Fruit fly (Drosophila melanogaster): ENCODE measurements around the gene Acsx1R.

The Acsx1R gene

DNA sequence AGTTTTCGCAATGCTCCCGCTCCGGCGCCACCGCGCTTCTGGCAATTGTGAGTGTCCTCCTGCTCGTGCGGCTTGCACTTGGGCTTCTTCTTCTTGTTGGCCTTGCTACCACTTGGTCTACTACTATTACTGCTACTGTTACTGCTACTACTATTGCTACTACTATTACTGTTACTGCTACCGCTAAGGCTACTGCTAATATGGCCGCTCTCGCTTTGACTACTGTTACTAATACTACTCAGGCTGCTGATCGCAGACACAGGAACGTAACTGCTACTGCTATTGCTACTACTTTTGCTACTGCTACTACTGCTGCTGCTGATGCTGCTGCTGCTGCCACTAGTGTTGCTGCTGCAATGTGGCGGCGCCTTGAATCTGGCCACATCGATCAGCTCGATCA lies 19.8 kb upstream of the Acsx1R start:
- TF ChIP-seq CG17801 (GFP tag; optimal IDR thresholded peaks at IDR 0.05; ENCODE audit: partially characterized antibody): no peak

DNA sequence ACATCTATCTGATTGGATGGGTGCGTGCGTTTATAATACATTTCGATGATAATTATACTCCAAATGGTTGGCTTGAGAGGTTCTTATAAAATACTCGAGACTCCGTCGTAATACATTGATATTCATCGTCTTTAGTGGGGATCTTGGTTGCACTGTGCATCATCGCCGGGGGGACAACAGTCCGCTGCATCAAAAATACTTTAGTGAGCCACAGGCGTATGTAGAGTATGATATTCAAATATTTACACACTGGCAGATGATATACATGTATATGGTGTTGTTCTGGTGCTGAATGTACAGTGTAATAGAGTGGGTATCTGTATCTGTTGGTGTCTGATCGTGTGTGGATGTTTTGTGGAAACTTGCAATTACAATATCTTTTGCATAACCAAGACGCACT lies 18.3 kb upstream of the Acsx1R start:
- TF ChIP-seq CG17801 (GFP tag; optimal IDR thresholded peaks at IDR 0.05; ENCODE audit: partially characterized antibody): no peak

DNA sequence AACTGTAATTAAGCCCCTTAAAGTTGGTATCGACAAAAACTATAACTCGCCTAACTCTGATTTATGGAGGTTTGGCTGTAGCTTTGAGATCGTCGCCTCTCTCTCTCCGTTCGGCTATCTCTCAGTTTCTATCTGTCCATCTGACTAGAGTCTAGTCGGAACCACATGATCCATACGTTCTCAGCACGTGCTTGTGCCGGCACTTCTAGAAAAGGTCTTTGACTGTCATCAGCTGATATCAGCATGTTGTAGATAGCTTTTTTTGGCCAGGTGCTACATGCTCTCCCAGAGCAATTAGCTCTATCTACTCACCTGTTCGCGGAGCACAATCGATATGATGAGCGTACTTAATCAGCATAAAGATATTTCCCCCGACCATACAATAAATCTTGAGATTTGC lies 16.6 kb upstream of the Acsx1R start:
- TF ChIP-seq CG17801 (GFP tag; optimal IDR thresholded peaks at IDR 0.05; ENCODE audit: partially characterized antibody): no peak

DNA sequence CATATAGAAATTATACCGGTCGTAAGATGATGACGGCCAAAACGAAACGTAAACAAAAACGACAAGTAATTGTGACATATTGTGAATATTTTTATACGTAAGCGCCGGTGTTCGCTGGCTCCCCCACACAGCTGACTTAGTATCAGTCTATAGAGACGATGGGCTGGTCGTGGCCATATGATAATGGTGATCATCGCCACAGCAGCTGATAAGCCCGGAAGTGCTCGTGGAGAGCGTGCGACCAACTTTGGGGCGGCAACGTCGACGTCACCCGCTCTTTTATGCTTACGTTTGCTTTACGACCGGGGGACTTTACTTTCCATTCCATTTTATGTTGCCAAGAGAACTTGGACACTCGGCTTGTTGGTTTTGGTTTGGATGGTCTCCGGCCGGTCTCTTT lies 15.6 kb upstream of the Acsx1R start:
- no peak for TF ChIP-seq CG17801 (GFP tag; optimal IDR thresholded peaks at IDR 0.05; ENCODE audit: partially characterized antibody)

DNA sequence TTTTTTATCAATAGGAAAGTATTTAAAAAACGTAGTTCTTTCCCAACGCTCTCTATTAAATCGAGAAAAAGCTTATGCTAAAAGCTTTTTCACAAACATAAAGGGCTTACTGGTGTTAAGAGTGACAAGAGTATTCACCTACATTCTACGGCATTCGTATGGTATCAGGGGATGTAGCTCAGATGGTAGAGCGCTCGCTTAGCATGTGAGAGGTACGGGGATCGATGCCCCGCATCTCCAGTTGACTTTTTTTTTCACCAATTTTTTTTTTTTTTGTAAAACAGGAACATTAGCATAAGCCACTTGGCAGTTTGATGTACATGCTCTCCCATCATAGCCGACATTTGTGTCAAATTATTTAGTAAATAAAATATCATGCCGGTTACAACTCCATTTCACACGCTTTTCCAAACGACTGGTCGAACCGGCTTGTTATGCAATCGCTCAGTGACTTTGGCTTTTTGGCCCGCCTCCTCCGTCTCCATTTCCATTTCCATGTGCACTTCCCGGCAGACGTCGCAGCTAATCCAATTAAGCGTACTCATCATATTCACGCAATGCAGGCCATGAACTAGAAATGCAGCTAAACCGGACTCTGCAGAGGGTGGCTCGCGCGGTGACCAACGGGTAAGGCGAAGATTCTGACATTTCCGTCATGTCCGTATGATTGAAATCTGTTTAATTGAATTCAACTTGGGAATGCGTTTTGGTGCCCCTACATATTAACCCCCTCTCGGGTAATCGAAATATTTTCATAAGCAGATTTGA lies 13.9 kb upstream of the Acsx1R start:
- no peak for TF ChIP-seq CG17801 (GFP tag; optimal IDR thresholded peaks at IDR 0.05; ENCODE audit: partially characterized antibody)

DNA sequence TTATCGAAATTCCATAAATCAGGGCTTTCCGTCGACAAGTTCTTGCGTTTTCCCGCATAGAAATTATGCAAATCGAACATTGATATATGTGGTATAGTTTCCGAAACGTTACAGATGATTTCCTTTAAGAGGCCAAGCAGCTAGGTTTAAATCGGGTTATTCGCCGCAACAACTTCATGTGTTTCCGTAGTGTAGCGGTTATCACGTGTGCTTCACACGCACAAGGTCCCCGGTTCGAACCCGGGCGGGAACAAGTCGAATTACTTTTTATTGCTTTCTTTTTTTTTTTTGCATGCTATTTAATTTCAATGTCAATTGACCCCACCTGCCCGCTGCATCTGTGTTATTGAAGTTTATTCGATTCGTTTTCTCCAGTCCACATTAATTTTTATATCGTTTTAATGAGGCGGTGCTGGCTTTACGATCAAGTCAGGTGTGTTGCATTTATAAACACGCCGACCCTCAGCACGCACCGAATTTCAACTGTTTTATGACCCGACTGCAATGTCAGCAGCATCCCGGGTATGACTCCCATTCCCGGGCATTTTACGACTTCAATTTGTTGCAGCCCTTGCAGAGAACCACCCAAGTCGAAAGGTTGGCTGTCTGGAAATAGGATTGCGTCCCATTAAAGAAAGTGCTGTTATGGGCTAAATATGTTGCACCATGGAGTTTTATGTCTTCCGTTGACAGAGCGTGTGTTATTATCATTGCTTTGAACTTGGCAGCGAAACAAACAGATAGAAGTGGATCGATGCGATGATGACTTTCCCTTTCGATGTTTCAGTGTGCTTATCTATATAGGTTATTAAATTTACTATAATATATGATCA lies 13.1 kb upstream of the Acsx1R start:
- no peak for TF ChIP-seq CG17801 (GFP tag; optimal IDR thresholded peaks at IDR 0.05; ENCODE audit: partially characterized antibody)

DNA sequence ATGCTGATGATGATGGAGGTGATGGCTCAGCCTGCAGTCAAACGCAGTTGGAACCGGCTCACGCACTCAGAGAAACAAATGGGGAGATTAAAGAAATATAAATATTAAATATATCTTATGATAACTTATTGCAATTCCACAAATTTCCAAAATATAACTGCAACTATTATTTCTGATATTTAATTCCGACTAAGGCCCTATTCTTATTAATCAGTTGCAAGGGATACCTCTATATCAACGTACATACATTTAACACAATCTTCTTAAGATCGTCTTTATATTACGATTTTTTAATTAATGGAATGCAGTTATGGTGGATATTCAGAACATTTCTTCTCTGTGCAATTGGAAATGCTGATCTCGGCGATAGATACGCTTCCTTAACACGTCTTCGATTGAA lies 11.7 kb upstream of the Acsx1R start:
- TF ChIP-seq CG17801 (GFP tag; optimal IDR thresholded peaks at IDR 0.05; ENCODE audit: partially characterized antibody): no peak

DNA sequence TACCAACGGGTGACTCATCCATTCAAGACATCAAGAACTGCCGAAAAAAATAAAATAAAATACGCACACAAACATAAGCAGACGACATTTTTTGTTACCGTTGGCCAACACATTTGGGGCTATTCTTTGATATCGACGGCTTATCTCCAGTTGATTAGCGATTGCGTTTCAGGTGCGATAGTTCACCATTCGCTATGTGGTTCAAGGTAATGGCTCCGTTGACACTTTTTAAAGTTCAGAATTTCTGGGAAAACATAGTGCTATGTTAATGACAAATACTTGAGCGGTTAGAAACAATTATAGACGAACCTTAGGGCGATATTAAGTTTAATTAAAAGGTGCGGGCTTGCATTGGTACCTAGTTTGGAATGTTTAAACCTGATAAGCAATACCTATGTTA lies 8.4 kb upstream of the Acsx1R start:
- TF ChIP-seq CG17801 (GFP tag; optimal IDR thresholded peaks at IDR 0.05; ENCODE audit: partially characterized antibody): no peak

DNA sequence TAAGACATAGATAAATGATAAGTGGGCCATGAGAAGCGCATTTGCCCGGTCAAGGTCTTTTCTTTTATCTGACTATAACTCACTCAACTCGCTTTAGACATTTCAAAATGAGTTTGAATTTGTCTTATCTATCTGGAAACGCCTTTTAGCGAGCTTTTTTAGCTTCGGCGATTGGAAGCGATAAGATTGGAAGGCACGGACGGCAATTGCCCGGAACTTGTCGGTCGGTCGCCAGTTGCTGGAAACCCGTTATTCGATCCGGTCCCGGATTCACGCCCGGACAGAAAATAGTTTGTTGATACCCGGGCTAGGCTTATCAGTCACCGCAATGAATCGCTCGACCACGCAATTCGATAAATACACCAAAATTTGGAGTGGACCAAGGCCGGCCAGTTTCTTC lies 6.2 kb upstream of the Acsx1R start, which contains the start of gene Acsx4:
TSS of gene Acsx4 (plus strand) at position 233 of the 400 bp plus-strand sequence.
- TF ChIP-seq CG17801 (GFP tag; optimal IDR thresholded peaks at IDR 0.05; ENCODE audit: partially characterized antibody): no peak

DNA sequence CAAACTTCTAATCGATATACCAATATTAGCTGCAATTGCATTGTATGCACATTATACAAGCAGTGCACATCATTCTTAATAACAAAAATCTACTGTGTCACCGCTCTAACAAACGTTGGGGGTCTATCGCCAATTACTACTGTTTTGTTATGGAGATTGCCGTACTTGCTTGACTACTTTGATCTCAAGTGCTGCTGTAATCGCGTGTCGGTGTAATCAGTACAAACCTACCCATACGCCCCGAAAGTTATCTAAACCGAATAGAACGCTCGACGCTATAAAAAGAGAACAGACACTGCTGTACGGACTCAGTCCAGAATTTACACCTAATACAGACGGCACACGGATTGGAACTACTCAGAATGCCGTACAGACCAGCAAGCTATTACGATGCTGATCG lies 3.9 kb upstream of the Acsx1R start, which contains the start of gene Acsx3:
TSS of gene Acsx3 (plus strand) at position 301 of the 400 bp plus-strand sequence.
- no peak for TF ChIP-seq CG17801 (GFP tag; optimal IDR thresholded peaks at IDR 0.05; ENCODE audit: partially characterized antibody)

DNA sequence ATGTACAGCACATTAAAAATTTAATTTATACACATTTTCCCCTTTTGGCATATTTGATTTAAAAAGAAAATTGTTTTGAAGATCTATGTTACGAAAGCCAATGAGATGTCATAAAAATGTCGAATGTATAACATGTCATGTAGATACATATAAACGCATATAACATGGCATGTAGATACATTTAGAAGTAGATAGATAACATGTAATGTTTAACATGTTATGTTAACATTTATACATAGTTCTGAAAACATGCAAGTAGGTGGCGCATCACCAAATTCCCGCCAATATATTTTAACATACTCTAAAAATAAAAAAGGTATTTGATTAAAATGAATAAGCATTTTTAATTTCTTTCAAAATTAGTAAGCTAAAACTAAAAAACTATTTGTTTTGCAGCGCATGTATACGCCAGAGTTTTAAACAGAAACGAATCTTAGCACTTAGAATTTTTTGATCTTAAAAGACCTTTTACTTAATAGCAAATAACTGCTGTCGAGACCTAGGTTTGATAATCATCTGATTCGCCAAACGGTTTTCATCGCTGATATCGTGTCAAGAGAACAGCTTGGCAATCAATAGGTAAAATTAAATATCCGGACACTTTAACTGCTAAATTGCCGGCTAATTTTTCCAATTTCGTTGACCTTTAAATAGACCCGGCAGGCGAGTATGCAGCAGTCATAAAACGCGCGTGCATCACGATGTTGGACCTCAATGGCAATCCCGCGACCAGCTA lies 1.2 kb upstream of the Acsx1R start, which contains the start of gene Acsx2:
TSS of gene Acsx2 (plus strand) at position 686 of the 736 bp plus-strand sequence.
- TF ChIP-seq CG17801 (GFP tag; optimal IDR thresholded peaks at IDR 0.05; ENCODE audit: partially characterized antibody): no peak

DNA sequence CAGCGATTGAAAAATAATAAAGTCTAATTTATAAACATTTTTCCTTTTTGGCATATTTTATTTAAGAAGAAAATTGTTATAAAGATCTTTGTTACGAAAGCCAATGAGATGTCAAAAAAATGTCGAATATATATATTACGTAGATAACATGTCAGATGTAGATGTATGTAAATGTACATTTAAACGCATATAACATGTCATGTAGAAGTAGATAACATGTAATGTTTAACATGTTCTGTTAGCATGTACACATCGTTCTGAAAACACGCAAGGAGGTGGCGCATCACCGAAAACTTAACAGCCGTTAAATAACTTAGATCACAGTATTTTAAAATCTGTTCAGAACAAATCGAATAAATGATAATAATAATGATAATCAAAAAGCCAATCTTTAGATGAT lies 2.9 kb downstream of the Acsx1R start:
- no peak for TF ChIP-seq CG17801 (GFP tag; optimal IDR thresholded peaks at IDR 0.05; ENCODE audit: partially characterized antibody)

DNA sequence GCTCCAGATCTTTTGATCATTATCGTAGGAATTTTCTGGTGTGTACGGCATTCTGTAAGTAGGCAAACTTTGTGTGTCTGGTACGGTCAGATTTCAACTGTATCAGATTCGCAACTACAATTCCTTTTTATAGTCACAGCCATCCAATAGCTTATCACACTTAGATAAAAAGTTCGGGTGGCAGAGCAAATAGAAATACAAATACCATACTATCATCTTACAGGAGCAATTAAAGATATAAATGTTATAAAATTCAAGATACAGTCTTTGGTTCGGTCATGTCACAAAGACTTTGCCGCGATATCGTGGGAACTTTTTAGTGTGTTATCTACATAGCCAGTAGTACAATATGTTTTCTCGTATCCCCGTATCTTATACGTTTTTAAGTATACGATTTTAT lies 4.0 kb downstream of the Acsx1R start, which contains the start of gene Acsx1L:
TSS of gene Acsx1L (minus strand) at position 101 of the 400 bp plus-strand sequence.
- no peak for TF ChIP-seq CG17801 (GFP tag; optimal IDR thresholded peaks at IDR 0.05; ENCODE audit: partially characterized antibody)

DNA sequence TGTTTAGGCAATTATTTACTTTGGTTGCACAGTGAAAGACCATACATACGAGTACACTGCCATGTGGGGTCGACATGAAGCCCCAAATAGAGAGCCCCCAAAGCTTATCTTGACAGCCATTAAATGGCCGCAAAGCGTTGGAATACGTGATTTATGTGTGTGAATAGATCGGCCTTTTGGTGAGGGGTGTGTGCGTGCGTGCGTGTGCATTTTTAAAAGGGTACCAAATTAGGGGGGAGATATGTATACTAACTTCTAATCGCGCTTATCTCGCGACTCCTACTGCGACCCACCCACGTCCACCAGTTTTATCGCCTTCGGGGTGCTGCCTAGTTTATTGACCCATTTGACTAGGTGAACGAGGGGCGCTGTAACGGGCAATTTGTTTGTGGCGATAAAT lies 34.2 kb downstream of the Acsx1R start:
- TF ChIP-seq CG17801 (GFP tag; optimal IDR thresholded peaks at IDR 0.05; ENCODE audit: partially characterized antibody): no peak

DNA sequence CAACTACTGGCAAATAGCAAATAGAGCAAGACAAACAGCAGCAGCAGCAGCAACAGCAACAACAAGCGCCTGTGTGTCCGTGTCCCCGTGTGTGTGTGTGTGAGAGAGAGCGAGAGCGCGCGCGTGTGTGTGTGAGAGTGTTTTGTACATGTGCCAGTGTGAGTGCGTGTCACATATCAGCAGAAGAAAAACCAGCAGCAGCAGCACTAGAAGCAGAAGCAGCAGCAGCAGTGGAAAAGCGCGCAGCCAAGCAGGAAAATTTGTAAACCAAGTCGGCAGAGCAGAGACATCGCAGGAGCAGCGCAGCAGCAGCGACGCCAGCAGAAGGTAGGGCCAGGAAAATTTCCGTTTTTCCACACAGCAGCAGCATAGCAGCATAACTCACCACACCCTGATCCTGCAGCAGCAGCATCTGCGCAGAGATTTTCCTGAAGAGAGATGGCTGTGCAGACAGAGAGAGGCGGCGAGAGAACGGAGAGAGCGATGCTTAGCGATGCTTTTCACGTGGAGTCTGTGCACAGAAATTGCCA lies 46.1 kb downstream of the Acsx1R start:
- TF ChIP-seq CG17801 (GFP tag; optimal IDR thresholded peaks at IDR 0.05; ENCODE audit: partially characterized antibody): no peak
